Worm (Caenorhabditis elegans): ENCODE data around the gene srd-18.
A peak's percentile ranks its signal among the peaks of the same experiment; 100 is the strongest.
"Not testable (repeated sequence)": the region's sequence is repeated elsewhere in the genome, so short reads cannot be mapped to it uniquely, and the experiment has no call there.

srd-18 gene

ce11 chrV:13443535-13443934 is 16.9 kb upstream of the srd-18 start, which contains the start of gene Y2H9A.6:
Gene Y2H9A.6 (plus strand): TSS chrV:13443835.
- not testable (repeated sequence) for TF ChIP-seq B0336.3 (GFP tag; IDR thresholded peaks at IDR 0.05); lin-40 (tag; optimal IDR thresholded peaks at IDR 0.05); snpc-4 (GFP tag; optimal IDR thresholded peaks at IDR 0.05); snpc-4 (tag; optimal IDR thresholded peaks at IDR 0.05)

- TF ChIP-seq egrh-3 (GFP tag; IDR thresholded peaks at IDR 0.05) (peak; percentile 94), dpl-1 (GFP tag; optimal IDR thresholded peaks at IDR 0.05) (no peak), ztf-25 (GFP tag; IDR thresholded peaks at IDR 0.05) (0 out of 2 replicates have a peak, but pooled peaks have one; percentile 41)
Observed at ce11 chrV:13442819-13443218, 16.2 kb upstream of the srd-18 start.

- TF ChIP-seq ztf-22 (GFP tag; optimal IDR thresholded peaks at IDR 0.05): no peak
- no peak for TF ChIP-seq B0019.2 (GFP tag; conservative IDR thresholded peaks at IDR 0.05)
- no peak for TF ChIP-seq F37B4.10 (GFP tag; IDR thresholded peaks at IDR 0.05)
- no peak for TF ChIP-seq attf-6 (GFP tag; IDR thresholded peaks at IDR 0.05)
- TF ChIP-seq gei-17 (GFP tag; optimal IDR thresholded peaks at IDR 0.05): no peak
- no peak for TF ChIP-seq Y95B8A.8 (GFP tag; IDR thresholded peaks at IDR 0.05)
- no peak for TF ChIP-seq pbrm-1 (GFP tag; IDR thresholded peaks at IDR 0.05)
- no peak for TF ChIP-seq sptf-2 (GFP tag; optimal IDR thresholded peaks at IDR 0.05)
- no peak for TF ChIP-seq xnd-1 (tag; optimal IDR thresholded peaks at IDR 0.05)
- TF ChIP-seq cebp-1 (GFP tag; IDR thresholded peaks at IDR 0.05): no peak
- no peak for TF ChIP-seq cebp-1 (tag; optimal IDR thresholded peaks at IDR 0.05)
- no peak for TF ChIP-seq F39B2.1 (GFP tag; IDR thresholded peaks at IDR 0.05)
Observed at ce11 chrV:13441661-13442060, 15.0 kb upstream of the srd-18 start, which contains the start of gene col-162. Gene col-162 (plus strand): TSS chrV:13441961.

ce11 chrV:13440290-13440689 is 13.6 kb upstream of the srd-18 start:
- TF ChIP-seq D2030.7 (GFP tag; IDR thresholded peaks at IDR 0.05) (peak; percentile 37; the same call in 1 of the 2 replicates), ekl-4 (GFP tag; IDR thresholded peaks at IDR 0.05) (peak; percentile 61), dox-1 (GFP tag; IDR thresholded peaks at IDR 0.05) (peak; percentile 91), egrh-3 (GFP tag; IDR thresholded peaks at IDR 0.05) (peak; percentile 67), hsf-1 (GFP tag; IDR thresholded peaks at IDR 0.05) (peak; percentile 97)

ce11 chrV:13437473-13438074 is 10.9 kb upstream of the srd-18 start, which contains the start of gene mes-4:
Gene mes-4 (minus strand): TSS chrV:13437545.
- no peak for TF ChIP-seq tbx-9 (tag; optimal IDR thresholded peaks at IDR 0.05; ENCODE audit: borderline replicate concordance)
- peak; percentile 78 for TF ChIP-seq attf-3 (GFP tag; conservative IDR thresholded peaks at IDR 0.05)
- TF ChIP-seq D2030.7 (GFP tag; IDR thresholded peaks at IDR 0.05): no peak
- TF ChIP-seq T07F8.4 (tag; optimal IDR thresholded peaks at IDR 0.05): no peak
- peak; percentile 83 for TF ChIP-seq nfyb-1 (GFP tag; IDR thresholded peaks at IDR 0.05)

ce11 chrV:13432364-13432763 is 5.7 kb upstream of the srd-18 start, which contains the start of gene srd-17:
Gene srd-17 (minus strand): TSS chrV:13432714.
- TF ChIP-seq T07F8.4 (tag; optimal IDR thresholded peaks at IDR 0.05) (no peak), snpc-1.1 (tag; optimal IDR thresholded peaks at IDR 0.05; ENCODE audit: insufficient read depth) (no peak), F49E8.2 (tag; optimal IDR thresholded peaks at IDR 0.05; ENCODE audit: insufficient read depth) (no peak), zfh-2 (GFP tag; conservative IDR thresholded peaks at IDR 0.05) (no peak), mxl-1 (tag; optimal IDR thresholded peaks at IDR 0.05) (no peak), egl-44 (GFP tag; IDR thresholded peaks at IDR 0.05) (no peak)
